Fruit fly (Drosophila melanogaster) whole organism, wandering third instar larva: ENCODE data around the gene CG46468.

ENCODE experiments used
- Abd-B ChIP-seq: fragments of >200 bp; optimal IDR thresholded peaks from 2 replicates; lab custom pipeline; 2017; ENCODE audit warnings: missing biosample characterization, missing genetic modification characterization
- CG32264 ChIP-seq: fragments of 200-800 bp; sonication (Bioruptor generic); optimal IDR thresholded peaks from 2 replicates; lab custom pipeline; 2016; ENCODE audit warnings: missing biosample characterization, missing genetic modification characterization
- CG9705 ChIP-seq: fragments of 200-800 bp; sonication (Bioruptor generic); optimal IDR thresholded peaks from 2 replicates; lab custom pipeline; 2018; ENCODE audit warnings: missing biosample characterization, mild to moderate bottlenecking, missing genetic modification characterization
- CrebA ChIP-seq: fragments of 200-800 bp; sonication (Bioruptor generic); optimal IDR thresholded peaks from 2 replicates; lab custom pipeline; 2016; ENCODE audit warnings: missing biosample characterization, mild to moderate bottlenecking, missing genetic modification characterization, borderline replicate concordance
- Dfd ChIP-seq: fragments of >200 bp; optimal IDR thresholded peaks from 2 replicates; lab custom pipeline; 2017; ENCODE audit warnings: missing biosample characterization, missing genetic modification characterization
- Dif ChIP-seq: fragments of 200-275, 200-300 bp; sonication (Bioruptor generic); optimal IDR thresholded peaks from 2 replicates; lab custom pipeline; 2018; ENCODE audit warnings: missing biosample characterization, missing genetic modification characterization; ENCODE audit not compliant: partially characterized antibody
- Hnf4 ChIP-seq: fragments of 200-800 bp; sonication (Bioruptor generic); optimal IDR thresholded peaks from 2 replicates; lab custom pipeline; 2016; ENCODE audit warnings: missing biosample characterization, mild to moderate bottlenecking, missing genetic modification characterization
- Hr83 ChIP-seq: fragments of 200-300 bp; sonication (Bioruptor generic); optimal IDR thresholded peaks from 2 replicates; lab custom pipeline; 2016; ENCODE audit warnings: missing biosample characterization, mild to moderate bottlenecking, missing genetic modification characterization, moderate library complexity; ENCODE audit not compliant: poor library complexity, severe bottlenecking
- Mio ChIP-seq: sonication (Bioruptor generic); optimal IDR thresholded peaks from 2 replicates; lab custom pipeline; 2016; ENCODE audit warnings: missing biosample characterization, missing genetic modification characterization
- Myc ChIP-seq: fragments of >200 bp; optimal IDR thresholded peaks from 2 replicates; lab custom pipeline; 2017
- N ChIP-seq: fragments of >200 bp; optimal IDR thresholded peaks from 2 replicates; lab custom pipeline; 2018; ENCODE audit warnings: missing biosample characterization, missing external identifiers, missing genetic modification characterization
- OdsH ChIP-seq: fragments of 200-800 bp; sonication (Bioruptor generic); optimal IDR thresholded peaks from 2 replicates; lab custom pipeline; 2016; ENCODE audit warnings: missing biosample characterization, mild to moderate bottlenecking, missing genetic modification characterization
- Sp1 ChIP-seq: fragments of 200-800 bp; sonication (Bioruptor generic); optimal IDR thresholded peaks from 3 replicates; lab custom pipeline; 2019; ENCODE audit warnings: missing biosample characterization, mild to moderate bottlenecking, missing genetic modification characterization, moderate library complexity
- Vsx2 ChIP-seq: fragments of 200-300, 225-300 bp; sonication (Bioruptor generic); optimal IDR thresholded peaks from 2 replicates; lab custom pipeline; 2018; ENCODE audit warnings: missing biosample characterization, missing genetic modification characterization; ENCODE audit not compliant: partially characterized antibody
- br ChIP-seq: fragments of 200-800 bp; sonication (Bioruptor generic); optimal IDR thresholded peaks from 2 replicates; lab custom pipeline; 2016; ENCODE audit warnings: missing biosample characterization, missing genetic modification characterization
- brk ChIP-seq: fragments of 200-800 bp; sonication (Bioruptor generic); optimal IDR thresholded peaks from 2 replicates; lab custom pipeline; 2016; ENCODE audit warnings: missing biosample characterization, mild to moderate bottlenecking, missing genetic modification characterization
- dl ChIP-seq, 2 experiments: fragments of 175-275, 200-275 bp in 1 of 2; fragments of 200-275 bp in 1 of 2; sonication (Bioruptor generic); optimal IDR thresholded peaks; lab custom pipeline; 2018; ENCODE audit warnings: mild to moderate bottlenecking in 2 of 2, missing biosample characterization in 2 of 2, missing genetic modification characterization in 2 of 2, moderate library complexity in 2 of 2; ENCODE audit not compliant: partially characterized antibody in 2 of 2, insufficient read depth in 1 of 2
- dmrt93B ChIP-seq: fragments of 200-800 bp; sonication (Bioruptor generic); optimal IDR thresholded peaks from 2 replicates; lab custom pipeline; 2018; ENCODE audit warnings: missing biosample characterization, mild to moderate bottlenecking, missing genetic modification characterization
- dsf ChIP-seq: sonication (Bioruptor generic); optimal IDR thresholded peaks from 2 replicates; lab custom pipeline; 2016; ENCODE audit warnings: missing biosample characterization, missing genetic modification characterization, borderline replicate concordance
- ey ChIP-seq: fragments of 200-800 bp; sonication (Bioruptor generic); optimal IDR thresholded peaks from 2 replicates; lab custom pipeline; 2016; ENCODE audit warnings: missing biosample characterization, missing genetic modification characterization
- foxo ChIP-seq, 2 experiments: fragments of 200-800 bp; sonication (Bioruptor generic); optimal IDR thresholded peaks; 2 replicates in 1 of 2; 3 replicates in 1 of 2; lab custom pipeline; 2016 to 2017; ENCODE audit warnings: missing biosample characterization in 2 of 2, missing genetic modification characterization in 2 of 2
- fru ChIP-seq: fragments of 200-800 bp; sonication (Bioruptor generic); optimal IDR thresholded peaks from 3 replicates; lab custom pipeline; 2016; ENCODE audit warnings: missing biosample characterization, mild to moderate bottlenecking, missing genetic modification characterization
- h ChIP-seq: fragments of 200-800 bp; sonication (Bioruptor generic); optimal IDR thresholded peaks from 3 replicates; lab custom pipeline; 2016; ENCODE audit warnings: missing biosample characterization, mild to moderate bottlenecking, missing genetic modification characterization
- jim ChIP-seq: fragments of 175-275, 200-325 bp; sonication (Bioruptor generic); optimal IDR thresholded peaks from 2 replicates; lab custom pipeline; 2016; ENCODE audit warnings: missing biosample characterization, mild to moderate bottlenecking, missing genetic modification characterization
- pan ChIP-seq: fragments of >200 bp; optimal IDR thresholded peaks from 2 replicates; lab custom pipeline; 2017
- rgr ChIP-seq: fragments of 200-800 bp; sonication (Bioruptor generic); optimal IDR thresholded peaks from 3 replicates; lab custom pipeline; 2016; ENCODE audit warnings: missing biosample characterization, mild to moderate bottlenecking, missing genetic modification characterization
- sage ChIP-seq: fragments of 200-800 bp; sonication (Bioruptor generic); optimal IDR thresholded peaks from 2 replicates; lab custom pipeline; 2016; ENCODE audit warnings: missing biosample characterization, mild to moderate bottlenecking, missing genetic modification characterization
- sv ChIP-seq: fragments of 200-800 bp; sonication (Bioruptor generic); optimal IDR thresholded peaks from 3 replicates; lab custom pipeline; 2016; ENCODE audit warnings: missing biosample characterization, missing genetic modification characterization
- tai ChIP-seq: sonication (Bioruptor generic); optimal IDR thresholded peaks from 2 replicates; lab custom pipeline; 2016; ENCODE audit warnings: missing biosample characterization, missing genetic modification characterization
- usp ChIP-seq: fragments of >200 bp; optimal IDR thresholded peaks from 2 replicates; lab custom pipeline; 2017; ENCODE audit warnings: missing biosample characterization, missing genetic modification characterization
- woc ChIP-seq: sonication (Bioruptor generic); optimal IDR thresholded peaks from 2 replicates; lab custom pipeline; 2016; ENCODE audit warnings: missing biosample characterization, mild to moderate bottlenecking, missing genetic modification characterization

CG46468 gene

DNA sequence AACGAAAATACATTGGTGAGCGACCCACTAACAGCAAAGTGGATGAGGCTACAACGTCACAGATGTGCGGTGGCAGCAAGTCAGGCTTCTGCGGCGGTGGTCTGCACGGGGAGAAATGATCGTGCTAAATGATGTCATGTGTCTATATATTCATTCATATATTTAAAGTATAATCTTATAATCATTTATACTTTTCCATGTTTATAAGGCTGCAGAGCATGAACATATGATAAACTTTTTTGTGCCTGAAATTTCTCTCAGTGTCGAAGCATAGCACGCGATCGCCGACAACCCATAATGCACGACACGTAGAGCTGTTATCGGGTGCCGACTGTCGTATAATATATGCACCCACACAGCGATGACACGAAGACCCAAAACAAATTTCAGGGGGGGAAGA is 33.2 kb upstream of the CG46468 start:
- TF ChIP-seq Myc (lab: Kevin White, UChicago) (no peak), jim (GFP tag; lab: Kevin White, UChicago) (no peak), dsf (GFP tag; lab: Kevin White, UChicago) (no peak), fru (GFP tag; lab: Kevin White, UChicago) (no peak), Sp1 (GFP tag; lab: Kevin White, UChicago) (no peak), foxo (GFP tag; optimal IDR thresholded peaks at IDR 0.05; lab: Kevin White, UChicago) (peak in 1 of 2 experiments; percentile 19), Hr83 (GFP tag; lab: Kevin White, UChicago) (no peak), CrebA (GFP tag; lab: Kevin White, UChicago) (no peak), CG9705 (no peak), ey (GFP tag; lab: Kevin White, UChicago) (no peak), woc (GFP tag; lab: Kevin White, UChicago) (no peak), brk (no peak), dl (GFP tag; optimal IDR thresholded peaks at IDR 0.05; lab: Kevin White, UChicago; ENCODE audit: insufficient read depth in 1 of 2, partially characterized antibody in 2 of 2) (no peak), sv (peak; percentile 24), rgr (GFP tag; lab: Kevin White, UChicago) (no peak), tai (no peak), h (GFP tag; lab: Kevin White, UChicago) (peak; percentile 6), Abd-B (GFP tag; lab: Kevin White, UChicago) (no peak), Dfd (GFP tag; lab: Kevin White, UChicago) (no peak), dmrt93B (GFP tag; lab: Kevin White, UChicago) (no peak), Hnf4 (no peak), sage (GFP tag; lab: Kevin White, UChicago) (no peak)
- TF ChIP-seq, all 38 proteins: peak for 3

DNA sequence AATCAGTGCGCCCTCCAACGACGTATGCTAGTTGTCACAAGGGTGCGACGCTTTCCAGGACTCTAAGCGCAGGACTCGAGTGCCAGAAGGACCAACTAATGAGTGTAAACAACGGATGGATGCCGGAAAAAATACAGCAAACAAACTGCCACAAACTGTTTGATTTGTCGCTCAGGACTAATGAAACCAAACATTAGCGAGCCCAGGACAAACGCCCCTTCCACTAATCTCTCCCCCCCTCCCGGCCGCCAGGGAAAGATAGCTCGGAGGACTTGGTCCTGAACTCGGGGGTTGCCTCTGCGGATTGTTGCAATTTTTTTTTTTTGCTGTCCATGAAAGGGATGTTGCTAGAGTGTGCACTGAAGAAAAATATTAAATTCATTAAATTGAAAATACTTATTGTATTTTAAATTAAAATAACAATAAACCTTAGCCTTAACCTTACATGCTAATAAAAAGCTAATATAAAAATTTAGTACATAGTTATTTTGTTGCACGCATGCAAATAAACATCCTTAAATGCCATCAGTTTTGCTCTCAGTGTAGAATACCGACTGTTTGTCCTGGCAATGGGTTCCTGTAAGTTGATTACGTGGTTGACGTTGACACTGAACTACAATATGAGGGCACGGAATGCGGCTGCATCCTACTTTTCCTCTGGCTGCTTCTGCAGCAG is 29.5 kb upstream of the CG46468 start:
- TF ChIP-seq Hnf4 (no peak), Mio (GFP tag; lab: Kevin White, UChicago) (no peak), Myc (lab: Kevin White, UChicago) (no peak), br (GFP tag; lab: Kevin White, UChicago) (no peak), foxo (GFP tag; optimal IDR thresholded peaks at IDR 0.05; lab: Kevin White, UChicago) (peak in 1 of 2 experiments; percentile 6), CG32264 (GFP tag; lab: Kevin White, UChicago) (no peak), CG9705 (no peak), Sp1 (GFP tag; lab: Kevin White, UChicago) (peak; percentile 21), woc (GFP tag; lab: Kevin White, UChicago) (no peak)

DNA sequence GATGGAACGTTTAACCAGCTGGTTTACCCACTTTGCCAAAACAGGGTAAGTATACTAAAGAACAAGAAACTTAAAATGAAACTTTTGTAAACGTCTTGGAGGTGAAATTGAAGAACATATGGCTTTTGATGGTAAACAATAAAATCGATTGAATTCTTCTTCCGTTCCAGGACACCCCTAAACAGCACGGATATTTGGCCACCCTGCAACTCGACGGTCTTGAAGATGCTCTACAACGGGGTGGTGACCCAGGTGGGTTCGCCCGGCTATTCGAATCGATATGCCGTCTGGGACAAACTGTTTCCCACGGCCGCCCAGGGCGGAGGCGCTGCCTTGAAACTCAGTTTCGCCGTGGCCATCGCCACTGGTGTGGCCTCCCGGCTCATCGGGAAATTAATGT is 25.9 kb upstream of the CG46468 start:
- TF ChIP-seq Hr83 (GFP tag; lab: Kevin White, UChicago) (no peak), OdsH (GFP tag; lab: Kevin White, UChicago) (no peak), fru (GFP tag; lab: Kevin White, UChicago) (no peak), Dif (no peak), Vsx2 (GFP tag; lab: Kevin White, UChicago) (no peak), sage (GFP tag; lab: Kevin White, UChicago) (no peak), pan (lab: Kevin White, UChicago) (no peak)
- TF ChIP-seq, all 38 proteins: peak for 0

DNA sequence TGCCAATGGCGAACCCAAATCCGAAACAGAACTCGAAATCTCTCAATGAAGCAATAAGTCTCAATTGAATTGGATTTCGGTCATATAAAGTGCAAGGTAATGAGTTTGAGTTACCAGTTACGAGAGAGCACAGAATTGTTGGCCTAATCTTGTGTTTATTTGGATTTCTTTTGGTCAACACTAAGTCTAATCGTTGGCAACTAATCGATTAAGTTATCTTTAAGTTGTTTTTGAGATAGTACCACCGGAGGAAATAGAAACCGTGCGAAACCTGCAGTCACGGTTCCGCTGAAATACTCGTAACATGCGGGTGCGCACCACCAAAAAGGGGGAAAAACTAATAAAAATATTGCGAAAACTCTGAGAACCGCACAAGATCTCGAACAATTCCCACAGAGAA is 23.9 kb upstream of the CG46468 start, which contains the start of gene CG3841:
TSS of gene CG3841 (plus strand) at position 301 of the 400 bp plus-strand sequence.
- TF ChIP-seq usp (GFP tag; lab: Kevin White, UChicago) (no peak), br (GFP tag; lab: Kevin White, UChicago) (no peak), N (GFP tag; lab: Kevin White, UChicago) (no peak), Hnf4 (no peak), tai (no peak), Hr83 (GFP tag; lab: Kevin White, UChicago) (no peak), Abd-B (GFP tag; lab: Kevin White, UChicago) (no peak), Dif (no peak), Dfd (GFP tag; lab: Kevin White, UChicago) (no peak), dl (GFP tag; optimal IDR thresholded peaks at IDR 0.05; lab: Kevin White, UChicago; ENCODE audit: insufficient read depth in 1 of 2, partially characterized antibody in 2 of 2) (no peak), CG32264 (GFP tag; lab: Kevin White, UChicago) (no peak), fru (GFP tag; lab: Kevin White, UChicago) (no peak), CG9705 (no peak), CrebA (GFP tag; lab: Kevin White, UChicago) (no peak)
